Worm (Caenorhabditis elegans) whole organism, early embryonic: ENCODE data around the gene F47B8.2.

ENCODE experiments used
- ama-1 ChIP-seq: fragments of 150-350 bp; optimal IDR thresholded peaks from 2 replicates; lab custom pipeline; 2014
- flt-1 ChIP-seq: fragments of 200-800 bp; sonication (Bioruptor generic); IDR thresholded peaks from 2 replicates; pipeline ENCODE4 v1.3.6; 2022; ENCODE audit warnings: missing genetic modification characterization, missing compliant biosample characterization
- hmbx-1 ChIP-seq: sonication (generic microtip); optimal IDR thresholded peaks from 2 replicates; lab custom pipeline; 2016; ENCODE audit warnings: mild to moderate bottlenecking, missing genetic modification characterization, missing compliant biosample characterization
- hmg-4 ChIP-seq: fragments of 200-800 bp; sonication (Bioruptor generic); optimal IDR thresholded peaks from 2 replicates; lab custom pipeline; 2018; ENCODE audit warnings: mild to moderate bottlenecking, missing genetic modification characterization, missing compliant biosample characterization
- tbx-37 ChIP-seq: fragments of 200-800 bp; sonication (Bioruptor generic); conservative IDR thresholded peaks from 2 replicates; pipeline ENCODE4 v1.3.6; 2022; ENCODE audit warnings: missing genetic modification reagents, missing genetic modification characterization, missing compliant biosample characterization

DNA sequence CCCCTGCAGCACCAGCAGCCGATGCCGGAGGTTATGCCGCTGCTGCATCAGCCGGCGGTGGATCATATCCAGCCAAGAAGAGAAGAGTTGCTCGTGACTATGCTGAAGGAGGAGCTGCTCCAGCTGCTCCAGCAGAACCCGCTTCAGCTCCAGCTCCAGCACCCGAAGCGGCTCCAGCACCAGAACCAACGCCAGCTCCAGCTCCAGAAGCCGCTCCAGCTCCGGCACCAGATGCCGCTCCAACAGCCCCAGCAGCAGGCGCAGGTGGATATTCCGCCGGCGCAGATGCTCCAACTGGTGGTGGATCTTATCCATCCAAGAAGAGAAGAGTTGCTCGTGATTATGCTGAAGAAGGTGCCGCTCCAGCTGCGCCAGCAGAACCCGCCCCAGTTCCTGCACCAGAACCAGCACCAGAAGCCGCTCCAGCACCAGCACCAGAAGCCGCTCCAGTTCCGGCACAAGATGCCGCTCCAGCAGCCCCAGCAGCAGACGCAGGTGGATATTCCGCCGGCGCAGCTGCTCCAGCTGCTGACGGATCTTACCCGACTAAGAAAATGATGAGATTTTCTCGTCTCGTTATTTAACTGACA, 4.4 kb upstream of the F47B8.2 start:
- no peak for TF ChIP-seq flt-1 (GFP tag; lab: Robert Waterston, UW)
- no peak for TF ChIP-seq ama-1 (lab: Kevin White, UChicago)
- TF ChIP-seq hmbx-1 (tag; lab: Kevin White, UChicago): no peak
- TF ChIP-seq tbx-37 (GFP tag; lab: Robert Waterston, UW): no peak
- no peak for TF ChIP-seq hmg-4 (GFP tag; lab: Kevin White, UChicago)
